Worm (Caenorhabditis elegans): Measurements from ENCODE around the gene T25B2.4.
A peak's percentile ranks its signal among the peaks of the same experiment; 100 is the strongest.

The T25B2.4 gene

DNA sequence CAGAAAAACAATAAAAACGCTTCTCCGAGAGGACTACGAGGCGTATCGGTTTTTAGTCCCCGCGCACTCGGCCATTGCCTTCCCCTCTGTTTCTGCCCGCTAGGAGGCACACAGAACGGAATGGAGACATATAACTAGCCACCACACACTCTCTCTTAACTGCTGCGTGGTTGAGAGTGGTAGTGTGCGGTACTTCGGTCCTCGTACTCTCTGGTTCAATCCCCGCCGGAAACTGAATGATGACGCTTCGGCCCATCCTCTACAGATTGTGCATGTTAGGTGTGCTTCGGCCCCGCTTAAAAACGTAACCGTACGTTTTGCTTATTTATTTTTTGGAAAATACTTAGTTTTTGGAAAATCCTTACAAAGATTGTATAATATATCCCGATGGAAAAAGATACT lies 29.6 kb downstream of the T25B2.4 start, which contains the start of gene T13C5.6 (continued):
- peak; percentile 85 for TF ChIP-seq mab-9 (GFP tag; IDR thresholded peaks at IDR 0.05)
- peak in 1 of 2 experiments; percentile 86 for TF ChIP-seq ztf-11 (tag; optimal IDR thresholded peaks at IDR 0.05)
- no peak for TF ChIP-seq ceh-63 (GFP tag; optimal IDR thresholded peaks at IDR 0.05)
- no peak for TF ChIP-seq ets-5 (GFP tag; IDR thresholded peaks at IDR 0.05)
- TF ChIP-seq nhr-11 (tag; optimal IDR thresholded peaks at IDR 0.05) = no peak
- no peak for TF ChIP-seq alr-1 (tag; optimal IDR thresholded peaks at IDR 0.05; ENCODE audit: borderline replicate concordance)

- TF ChIP-seq jun-1 (tag; optimal IDR thresholded peaks at IDR 0.05) (no peak), mef-2 (tag; optimal IDR thresholded peaks at IDR 0.05) (no peak), mep-1 (tag; optimal IDR thresholded peaks at IDR 0.05) (no peak), nhr-85 (tag) (no peak), vab-15 (tag; optimal IDR thresholded peaks at IDR 0.05) (no peak), nhr-11 (tag; optimal IDR thresholded peaks at IDR 0.05) (no peak)
Observed at ce11 chrX:6208463-6208862, 30.4 kb downstream of the T25B2.4 start, which contains the start of gene C14F11.7. Gene C14F11.7, minus strand, starts transcription at chrX:6208563.

DNA sequence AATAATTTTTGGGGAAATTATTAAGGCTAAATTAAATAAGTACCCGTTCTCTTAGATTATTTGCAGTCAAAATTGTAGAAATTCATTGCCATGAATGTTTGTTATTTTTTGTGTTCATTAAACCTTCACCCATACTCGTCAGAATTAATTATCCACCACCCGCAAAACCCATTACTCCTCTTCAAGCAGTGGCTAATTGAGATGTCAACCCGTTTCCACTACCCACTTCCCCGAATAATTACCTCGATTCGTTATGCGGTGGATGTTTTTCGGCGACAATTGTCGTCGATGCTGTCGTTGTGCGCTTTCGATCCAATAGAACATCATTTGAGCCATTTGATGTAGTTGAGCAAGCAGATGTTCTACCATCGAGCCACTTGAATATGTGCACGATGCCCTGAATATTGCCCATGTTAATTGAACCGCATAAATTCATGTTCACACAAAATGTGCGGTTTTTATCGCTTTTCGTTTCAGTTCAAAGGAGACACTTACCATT lies 33.3 kb downstream of the T25B2.4 start:
- no peak for TF ChIP-seq efl-1 (optimal IDR thresholded peaks at IDR 0.05)
- peak in 1 of 2 experiments; percentile 45 for TF ChIP-seq efl-1 (GFP tag; optimal IDR thresholded peaks at IDR 0.05 in 1 of 2)
- no peak for TF ChIP-seq irx-1 (tag; optimal IDR thresholded peaks at IDR 0.05)

DNA sequence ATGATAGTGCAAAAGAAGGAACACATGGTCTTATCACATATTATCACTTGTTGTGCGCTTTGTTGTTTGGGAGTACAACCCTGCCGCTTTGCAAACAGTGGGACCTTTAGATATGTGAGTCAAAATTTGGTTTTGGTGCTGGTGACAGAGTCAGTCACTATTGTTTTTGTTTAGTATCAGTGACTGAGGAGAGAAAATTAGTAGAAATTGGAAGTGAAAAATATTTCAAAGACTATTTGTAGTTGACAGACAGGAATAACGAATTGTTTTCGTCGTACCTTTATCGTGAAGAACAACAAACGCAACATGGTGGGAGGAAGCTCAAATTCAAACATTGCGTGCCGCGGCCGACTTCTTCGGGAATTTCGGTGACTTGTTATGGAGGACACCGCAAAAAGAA lies 38.5 kb downstream of the T25B2.4 start, which contains the start of gene lrch-1:
Gene lrch-1 (minus strand): TSS at position 101 of the 400 bp plus-strand sequence.
- no peak for TF ChIP-seq tbx-2 (tag; optimal IDR thresholded peaks at IDR 0.05)
- no peak for TF ChIP-seq nhr-90 (tag; optimal IDR thresholded peaks at IDR 0.05; ENCODE audit: poor library complexity)
- no peak for TF ChIP-seq ceh-90 (tag; optimal IDR thresholded peaks at IDR 0.05)
- TF ChIP-seq jun-1 (tag; optimal IDR thresholded peaks at IDR 0.05) = no peak
- TF ChIP-seq nhr-20 (tag; optimal IDR thresholded peaks at IDR 0.05) = no peak
- TF ChIP-seq unc-30 (tag; optimal IDR thresholded peaks at IDR 0.05) = no peak
- TF ChIP-seq unc-86 (tag; optimal IDR thresholded peaks at IDR 0.05) = no peak
- no peak for TF ChIP-seq ets-5 (GFP tag; IDR thresholded peaks at IDR 0.05)
- no peak for TF ChIP-seq lir-3 (tag; optimal IDR thresholded peaks at IDR 0.05; ENCODE audit: poor library complexity)
- no peak for TF ChIP-seq nhr-237 (tag; optimal IDR thresholded peaks at IDR 0.05)
- no peak for TF ChIP-seq tlp-1 (tag; optimal IDR thresholded peaks at IDR 0.05)
- TF ChIP-seq lin-13 (GFP tag; optimal IDR thresholded peaks at IDR 0.05) = no peak
- no peak for TF ChIP-seq efl-3 (GFP tag; optimal IDR thresholded peaks at IDR 0.05)
- no peak for TF ChIP-seq blmp-1 (tag; optimal IDR thresholded peaks at IDR 0.05)

DNA sequence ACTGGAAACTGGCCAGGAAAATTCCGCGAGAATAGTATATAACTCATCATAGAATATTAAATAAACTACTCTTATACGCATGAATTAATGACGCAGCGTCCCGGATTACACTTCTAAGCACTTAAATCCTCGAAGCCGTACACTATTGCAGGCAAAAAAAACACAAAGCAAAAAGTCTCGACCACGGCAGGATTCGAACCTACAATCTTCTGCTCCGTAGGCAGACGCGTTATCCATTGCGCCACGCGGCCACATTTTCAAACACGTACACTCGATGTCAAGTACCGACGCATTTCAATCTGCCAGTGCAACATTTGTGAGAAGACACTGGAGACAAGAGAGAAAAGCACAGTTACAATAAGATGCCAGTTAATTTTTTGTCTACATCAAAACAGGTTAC lies 41.8 kb downstream of the T25B2.4 start:
- TF ChIP-seq isw-1 (GFP tag; IDR thresholded peaks at IDR 0.05) = no peak
- TF ChIP-seq unc-98 (GFP tag; IDR thresholded peaks at IDR 0.05) = peak; percentile 5; the same call in 1 of the 2 replicates
- no peak for TF ChIP-seq mef-2 (tag; optimal IDR thresholded peaks at IDR 0.05)
- no peak for TF ChIP-seq egl-27 (tag; optimal IDR thresholded peaks at IDR 0.05)
- TF ChIP-seq aly-2 (tag; optimal IDR thresholded peaks at IDR 0.05) = no peak
- no peak for TF ChIP-seq nhr-28 (tag; optimal IDR thresholded peaks at IDR 0.05)
- no peak for TF ChIP-seq lin-15B (tag; optimal IDR thresholded peaks at IDR 0.05)
- TF ChIP-seq efl-1 (optimal IDR thresholded peaks at IDR 0.05) = peak in 1 of 2 experiments; percentile 14
- TF ChIP-seq efl-1 (GFP tag; optimal IDR thresholded peaks at IDR 0.05 in 1 of 2) = peak in 1 of 2 experiments; percentile 91
- peak; percentile 45 for TF ChIP-seq unc-86 (tag; optimal IDR thresholded peaks at IDR 0.05)
- TF ChIP-seq rnt-1 (tag; optimal IDR thresholded peaks at IDR 0.05) = peak; percentile 77
- no peak for TF ChIP-seq snpc-4 (tag; optimal IDR thresholded peaks at IDR 0.05)
- TF ChIP-seq hlh-4 (tag; optimal IDR thresholded peaks at IDR 0.05) = no peak
- peak in 1 of 2 experiments; percentile 52 for TF ChIP-seq mdl-1 (tag; optimal IDR thresholded peaks at IDR 0.05)
- no peak for TF ChIP-seq efl-3 (GFP tag; optimal IDR thresholded peaks at IDR 0.05)
- TF ChIP-seq hlh-17 (GFP tag; optimal IDR thresholded peaks at IDR 0.05; ENCODE audit: borderline replicate concordance) = no peak
- TF ChIP-seq nhr-20 (tag; optimal IDR thresholded peaks at IDR 0.05) = peak; percentile 65
- peak; percentile 9 to 68 for TF ChIP-seq lin-35 (GFP tag; optimal IDR thresholded peaks at IDR 0.05)
- peak; percentile 23 for TF ChIP-seq jun-1 (tag; optimal IDR thresholded peaks at IDR 0.05)
- TF ChIP-seq pax-3 (tag; optimal IDR thresholded peaks at IDR 0.05) = no peak
- peak; percentile 72 for TF ChIP-seq dsc-1 (tag; optimal IDR thresholded peaks at IDR 0.05)
- TF ChIP-seq C16A3.4 (tag; optimal IDR thresholded peaks at IDR 0.05) = peak; percentile 69
- TF ChIP-seq egl-13 (tag; optimal IDR thresholded peaks at IDR 0.05) = no peak
- TF ChIP-seq ceh-88 (GFP tag; IDR thresholded peaks at IDR 0.05) = peak; percentile 42; the same call in 1 of the 2 replicates
- TF ChIP-seq nhr-71 (tag; optimal IDR thresholded peaks at IDR 0.05) = peak; percentile 72
- peak; percentile 52 for TF ChIP-seq irx-1 (tag; optimal IDR thresholded peaks at IDR 0.05)

Data from whole organism, L1 larva.